Worm (Caenorhabditis elegans) whole organism, L4 larva: ENCODE results near the gene rhgf-1.
A peak's percentile ranks its signal among the peaks of the same experiment; 100 is the strongest.

Source experiments
- D1046.2 ChIP-seq: fragments of 200-800 bp; sonication (Bioruptor generic); IDR thresholded peaks from 2 replicates; pipeline ENCODE4 v1.3.6; 2022; ENCODE audit warnings: missing genetic modification characterization, missing compliant biosample characterization
- F10B5.3 ChIP-seq: sonication (generic microtip); optimal IDR thresholded peaks from 2 replicates; lab custom pipeline; 2016; ENCODE audit warnings: mild to moderate bottlenecking, missing genetic modification characterization, missing compliant biosample characterization
- F37D6.2 ChIP-seq: sonication (generic microtip); optimal IDR thresholded peaks from 2 replicates; lab custom pipeline; 2016; ENCODE audit warnings: mild to moderate bottlenecking, missing genetic modification characterization, missing compliant biosample characterization
- T26A8.4 ChIP-seq: fragments of 200-800 bp; sonication (Bioruptor generic); IDR thresholded peaks from 2 replicates; pipeline ENCODE4 v1.3.6; 2022; ENCODE audit warnings: missing genetic modification characterization, missing compliant biosample characterization
- Y48G9A.11 ChIP-seq: fragments of 200-800 bp; sonication (Bioruptor generic); IDR thresholded peaks from 2 replicates; pipeline ENCODE4 v1.3.6; 2022; ENCODE audit warnings: missing genetic modification reagents, missing genetic modification characterization, missing compliant biosample characterization
- ZK337.2 ChIP-seq: fragments of 200-800 bp; sonication (Bioruptor generic); IDR thresholded peaks from 2 replicates; pipeline ENCODE4 v1.3.6; 2022; ENCODE audit warnings: missing genetic modification reagents, missing genetic modification characterization, missing compliant biosample characterization
- aha-1 ChIP-seq: fragments of 150-350 bp; peaks from one replicate; lab custom pipeline; 2014; ENCODE audit warnings: missing biosample characterization, missing genetic modification characterization
- ama-1 ChIP-seq: fragments of 150-350 bp; optimal IDR thresholded peaks from 2 replicates; lab custom pipeline; 2014; ENCODE audit warnings: inconsistent platforms, mixed read lengths
- arid-1 ChIP-seq: fragments of 200-800 bp; sonication (Bioruptor generic); conservative IDR thresholded peaks from 2 replicates; pipeline ENCODE4 v1.3.6; 2022; ENCODE audit warnings: missing genetic modification reagents, missing genetic modification characterization, missing compliant biosample characterization
- cey-2 ChIP-seq: sonication (generic microtip); optimal IDR thresholded peaks from 3 replicates; lab custom pipeline; 2017; ENCODE audit warnings: missing genetic modification characterization, mild to moderate bottlenecking, missing compliant biosample characterization, antibody characterized with exemption, borderline replicate concordance; ENCODE audit not compliant: insufficient read depth
- daf-16 ChIP-seq, 3 experiments: sonication (generic microtip); optimal IDR thresholded peaks; 2 replicates each; lab custom pipeline; 2016 to 2017; ENCODE audit warnings: missing genetic modification characterization in 3 of 3, missing genetic modification reagents in 3 of 3, mild to moderate bottlenecking in 2 of 3, missing compliant biosample characterization in 2 of 3, missing biosample characterization in 1 of 3, moderate library complexity in 1 of 3
- daf-19 ChIP-seq: fragments of 200-800 bp; sonication (Bioruptor generic); conservative IDR thresholded peaks from 2 replicates; pipeline ENCODE4 v1.3.6; 2022; ENCODE audit warnings: missing genetic modification characterization, missing compliant biosample characterization
- dmd-6 ChIP-seq: fragments of 200-800 bp; sonication (Bioruptor generic); IDR thresholded peaks from 2 replicates; pipeline ENCODE4 v1.3.6; 2022; ENCODE audit warnings: missing genetic modification reagents, missing genetic modification characterization, missing compliant biosample characterization
- dmd-8 ChIP-seq: fragments of 200-800 bp; sonication (Bioruptor generic); IDR thresholded peaks from 2 replicates; pipeline ENCODE4 v1.3.6; 2022; ENCODE audit warnings: missing genetic modification characterization, missing compliant biosample characterization
- dpl-1 ChIP-seq: fragments of 150-350 bp; optimal IDR thresholded peaks from 2 replicates; lab custom pipeline; 2014; ENCODE audit warnings: missing biosample characterization, missing genetic modification reagents, missing genetic modification characterization
- duxl-1 ChIP-seq: sonication (generic microtip); optimal IDR thresholded peaks from 2 replicates; lab custom pipeline; 2016; ENCODE audit warnings: mild to moderate bottlenecking, missing genetic modification characterization, moderate library complexity, missing compliant biosample characterization; ENCODE audit not compliant: poor library complexity
- egl-27 ChIP-seq: sonication (generic microtip); optimal IDR thresholded peaks from 3 replicates; lab custom pipeline; 2017; ENCODE audit warnings: missing biosample characterization, missing genetic modification reagents, missing genetic modification characterization
- egl-43 ChIP-seq: fragments of 200-800 bp; sonication (Bioruptor generic); IDR thresholded peaks from 2 replicates; pipeline ENCODE4 v1.3.6; 2022; ENCODE audit warnings: missing genetic modification reagents, missing genetic modification characterization, missing compliant biosample characterization
- fos-1 ChIP-seq: fragments of 150-350 bp; optimal IDR thresholded peaks from 2 replicates; lab custom pipeline; 2014; ENCODE audit warnings: missing biosample characterization, missing genetic modification characterization
- gei-8 ChIP-seq: fragments of 200-800 bp; sonication (Bioruptor generic); optimal IDR thresholded peaks from 2 replicates; lab custom pipeline; 2018; ENCODE audit warnings: mild to moderate bottlenecking, missing genetic modification characterization, missing compliant biosample characterization
- hlh-30 ChIP-seq: sonication (generic microtip); optimal IDR thresholded peaks from 2 replicates; lab custom pipeline; 2017; ENCODE audit warnings: antibody characterized with exemption, mild to moderate bottlenecking, missing genetic modification characterization, missing compliant biosample characterization; ENCODE audit not compliant: insufficient read depth
- hmg-1.1 ChIP-seq: fragments of 200-800 bp; sonication (Bioruptor generic); IDR thresholded peaks from 2 replicates; pipeline ENCODE4 v1.3.6; 2022; ENCODE audit warnings: missing genetic modification reagents, missing genetic modification characterization, missing compliant biosample characterization
- lin-15B ChIP-seq: fragments of 150-350 bp; sonication (generic microtip); optimal IDR thresholded peaks from 3 replicates; lab custom pipeline; 2014; ENCODE audit warnings: missing biosample characterization, missing genetic modification characterization
- lin-29 ChIP-seq: fragments of 200-800 bp; sonication (Bioruptor generic); IDR thresholded peaks from 2 replicates; pipeline ENCODE4 v1.3.6; 2022; ENCODE audit warnings: missing genetic modification reagents, missing genetic modification characterization, missing compliant biosample characterization
- lir-3 ChIP-seq: sonication (generic microtip); optimal IDR thresholded peaks from 2 replicates; lab custom pipeline; 2016; ENCODE audit warnings: mild to moderate bottlenecking, missing genetic modification characterization, missing compliant biosample characterization
- lsy-2 ChIP-seq, 2 experiments: fragments of 150-350 bp in 1 of 2; sonication (generic microtip) in 1 of 2; optimal IDR thresholded peaks; 2 replicates each; lab custom pipeline; 2014 to 2017; ENCODE audit warnings: missing biosample characterization in 2 of 2, missing genetic modification characterization in 2 of 2
- madf-5 ChIP-seq, 2 experiments: fragments of 200-800 bp; sonication (Bioruptor generic); IDR thresholded peaks; 2 replicates each; pipeline ENCODE4 v1.3.6; 2022; ENCODE audit warnings: missing compliant biosample characterization in 2 of 2, missing genetic modification characterization in 2 of 2
- madf-9 ChIP-seq: fragments of 200-800 bp; sonication (Bioruptor generic); conservative IDR thresholded peaks from 2 replicates; pipeline ENCODE4 v1.3.6; 2022; ENCODE audit warnings: missing genetic modification reagents, missing genetic modification characterization, missing compliant biosample characterization
- mdl-1 ChIP-seq, 2 experiments: fragments of 150-350 bp in 1 of 2; sonication (generic microtip) in 1 of 2; optimal IDR thresholded peaks; 2 replicates each; lab custom pipeline; 2014 to 2017; ENCODE audit warnings: missing biosample characterization in 2 of 2, missing genetic modification characterization in 2 of 2
- mdt-29 ChIP-seq: fragments of 200-800 bp; sonication (Bioruptor generic); IDR thresholded peaks from 2 replicates; pipeline ENCODE4 v1.3.6; 2022; ENCODE audit warnings: missing genetic modification reagents, missing genetic modification characterization, missing compliant biosample characterization
- mep-1 ChIP-seq: fragments of 150-350 bp; sonication (generic microtip); optimal IDR thresholded peaks from 3 replicates; lab custom pipeline; 2014; ENCODE audit warnings: missing biosample characterization, missing genetic modification characterization
- mxl-2 ChIP-seq: fragments of 200-800 bp; sonication (Bioruptor generic); conservative IDR thresholded peaks from 2 replicates; pipeline ENCODE4 v1.3.6; 2022; ENCODE audit warnings: missing genetic modification reagents, missing genetic modification characterization, missing compliant biosample characterization
- nhr-111 ChIP-seq: fragments of 200-800 bp; sonication (Bioruptor generic); optimal IDR thresholded peaks from 2 replicates; lab custom pipeline; 2018; ENCODE audit warnings: mild to moderate bottlenecking, missing genetic modification characterization, missing compliant biosample characterization
- nhr-237 ChIP-seq: sonication (generic microtip); optimal IDR thresholded peaks from 2 replicates; lab custom pipeline; 2017; ENCODE audit warnings: missing biosample characterization, missing genetic modification characterization
- nhr-25 ChIP-seq: sonication (generic microtip); optimal IDR thresholded peaks from 2 replicates; lab custom pipeline; 2017; ENCODE audit warnings: missing genetic modification characterization, mild to moderate bottlenecking, missing compliant biosample characterization, antibody characterized with exemption, moderate library complexity, borderline replicate concordance; ENCODE audit not compliant: insufficient read depth
- nhr-28 ChIP-seq: fragments of 150-350 bp; optimal IDR thresholded peaks from 2 replicates; lab custom pipeline; 2014; ENCODE audit warnings: missing biosample characterization, missing genetic modification characterization
- nhr-42 ChIP-seq: fragments of 200-800 bp; sonication (Bioruptor generic); IDR thresholded peaks from 2 replicates; pipeline ENCODE4 v1.3.6; 2022; ENCODE audit warnings: missing genetic modification characterization, missing compliant biosample characterization
- nhr-6 ChIP-seq: fragments of 150-350 bp; optimal IDR thresholded peaks from 2 replicates; lab custom pipeline; 2014; ENCODE audit warnings: missing biosample characterization, missing genetic modification characterization
- nhr-77 ChIP-seq: fragments of 150-350 bp; optimal IDR thresholded peaks from 2 replicates; lab custom pipeline; 2014; ENCODE audit warnings: missing biosample characterization, missing genetic modification characterization
- pha-4 ChIP-seq, 2 experiments: fragments of 150-350 bp in 1 of 2; fragments of 200-800 bp in 1 of 2; sonication (Bioruptor generic) in 1 of 2; IDR thresholded peaks in 1 of 2; optimal IDR thresholded peaks in 1 of 2; 2 replicates each; pipeline versions ENCODE4 v1.3.6 to Lab custom; 2014 to 2022; ENCODE audit warnings: missing genetic modification characterization in 2 of 2, missing genetic modification reagents in 2 of 2, missing biosample characterization in 1 of 2, missing compliant biosample characterization in 1 of 2
- php-3 ChIP-seq: fragments of 200-800 bp; sonication (Bioruptor generic); IDR thresholded peaks from 2 replicates; pipeline ENCODE4 v1.3.6; 2022; ENCODE audit warnings: missing genetic modification reagents, missing genetic modification characterization, missing compliant biosample characterization
- pqm-1 ChIP-seq: sonication (generic microtip); optimal IDR thresholded peaks from 2 replicates; lab custom pipeline; 2017; ENCODE audit warnings: missing biosample characterization, missing genetic modification characterization
- rbr-2 ChIP-seq: sonication (generic microtip); optimal IDR thresholded peaks from 2 replicates; lab custom pipeline; 2016; ENCODE audit warnings: missing genotype, missing genetic modification characterization, missing compliant biosample characterization
- skn-1 ChIP-seq: fragments of 150-350 bp; optimal IDR thresholded peaks from 2 replicates; lab custom pipeline; 2014; ENCODE audit warnings: missing biosample characterization, missing genetic modification characterization
- snpc-1.2 ChIP-seq: fragments of 200-800 bp; sonication (Bioruptor generic); IDR thresholded peaks from 2 replicates; pipeline ENCODE4 v1.3.6; 2022; ENCODE audit warnings: missing genetic modification reagents, missing genetic modification characterization, missing compliant biosample characterization
- tra-1 ChIP-seq: fragments of 200-800 bp; sonication (Bioruptor generic); IDR thresholded peaks from 2 replicates; pipeline ENCODE4 v1.3.6; 2022; ENCODE audit warnings: missing genetic modification reagents, missing genetic modification characterization, missing compliant biosample characterization
- unc-39 ChIP-seq: sonication (generic microtip); optimal IDR thresholded peaks from 2 replicates; lab custom pipeline; 2017; ENCODE audit warnings: missing biosample characterization, missing genetic modification characterization
- zfp-2 ChIP-seq: sonication (generic microtip); optimal IDR thresholded peaks from 2 replicates; lab custom pipeline; 2016; ENCODE audit warnings: mild to moderate bottlenecking, missing genetic modification characterization, missing compliant biosample characterization
- zip-11 ChIP-seq: fragments of 200-800 bp; sonication (Bioruptor generic); IDR thresholded peaks from 2 replicates; pipeline ENCODE4 v1.3.6; 2022; ENCODE audit warnings: missing genetic modification characterization, missing compliant biosample characterization

Gene rhgf-1

DNA sequence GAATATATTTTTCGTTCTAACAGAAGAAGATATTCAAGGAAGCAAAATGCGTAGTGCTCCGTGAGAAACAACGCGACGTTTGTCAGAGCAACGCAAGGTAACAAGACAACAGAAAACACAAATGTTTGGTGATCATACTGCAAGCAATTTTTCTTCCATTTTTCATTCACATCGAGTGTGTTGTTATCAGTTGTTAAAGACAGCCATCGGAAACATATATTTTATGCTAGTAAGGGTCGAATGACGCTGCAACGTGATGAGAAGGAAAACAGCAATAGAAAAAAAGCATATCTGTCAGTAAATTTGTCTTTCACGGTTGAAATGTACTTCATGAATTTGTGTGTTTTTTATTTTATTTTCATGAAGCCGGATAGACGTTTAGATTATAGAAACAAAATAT is 36.5 kb upstream of the rhgf-1 start:
- TF ChIP-seq dmd-8 (GFP tag; lab: Robert Waterston, UW) (no peak), madf-5 (GFP tag; IDR thresholded peaks at IDR 0.05; lab: Robert Waterston, UW) (no peak), lin-15B (no peak), dmd-6 (GFP tag; lab: Robert Waterston, UW) (peak; percentile 34; the same call in 1 of the 2 replicates), skn-1 (tag; lab: Kevin White, UChicago) (no peak), egl-43 (no peak), mdl-1 (tag; optimal IDR thresholded peaks at IDR 0.05; lab: Kevin White, UChicago) (no peak), nhr-42 (GFP tag; lab: Robert Waterston, UW) (no peak), nhr-28 (tag; lab: Kevin White, UChicago) (peak; percentile 60), pqm-1 (peak; percentile 75), rbr-2 (no peak), lin-29 (GFP tag; lab: Robert Waterston, UW) (no peak), tra-1 (GFP tag; lab: Robert Waterston, UW) (no peak), mdt-29 (GFP tag; lab: Robert Waterston, UW) (no peak), daf-16 (GFP tag; optimal IDR thresholded peaks at IDR 0.05; lab: Kevin White, UChicago) (no peak), daf-16 (tag; optimal IDR thresholded peaks at IDR 0.05; lab: Kevin White, UChicago) (peak; percentile 69), madf-9 (GFP tag; lab: Robert Waterston, UW) (no peak), cey-2 (no peak), mep-1 (no peak), unc-39 (no peak), nhr-111 (no peak), ZK337.2 (GFP tag; lab: Robert Waterston, UW) (no peak), mxl-2 (no peak), D1046.2 (GFP tag; lab: Robert Waterston, UW) (no peak), lsy-2 (tag; optimal IDR thresholded peaks at IDR 0.05; lab: Kevin White, UChicago) (no peak), daf-19 (GFP tag; lab: Robert Waterston, UW) (no peak), nhr-77 (tag; lab: Kevin White, UChicago) (peak; percentile 20), fos-1 (tag; lab: Kevin White, UChicago) (no peak), duxl-1 (tag; lab: Kevin White, UChicago) (no peak), egl-27 (tag; lab: Kevin White, UChicago) (no peak), pha-4 (GFP tag; IDR thresholded peaks at IDR 0.05; lab: Robert Waterston, UW) (no peak), pha-4 (tag; optimal IDR thresholded peaks at IDR 0.05; lab: Kevin White, UChicago) (no peak), nhr-237 (no peak), lir-3 (tag; lab: Kevin White, UChicago) (no peak), nhr-25 (no peak), nhr-6 (tag; lab: Kevin White, UChicago) (no peak), zfp-2 (tag; lab: Kevin White, UChicago) (no peak), arid-1 (GFP tag; lab: Robert Waterston, UW) (no peak), gei-8 (GFP tag; lab: Kevin White, UChicago) (no peak), F37D6.2 (tag; lab: Kevin White, UChicago) (no peak), hmg-1.1 (GFP tag; lab: Robert Waterston, UW) (no peak), hlh-30 (tag; lab: Kevin White, UChicago) (peak; percentile 14), php-3 (GFP tag; lab: Robert Waterston, UW) (0 out of 2 replicates have a peak, but pooled peaks have one; percentile 28), zip-11 (GFP tag; lab: Robert Waterston, UW) (no peak), snpc-1.2 (no peak), aha-1 (tag; lab: Kevin White, UChicago) (no peak), dpl-1 (no peak), Y48G9A.11 (GFP tag; lab: Robert Waterston, UW) (no peak), F10B5.3 (tag; lab: Kevin White, UChicago) (no peak), ama-1 (lab: Kevin White, UChicago) (no peak), T26A8.4 (no peak)
